Fruit fly (Drosophila melanogaster) whole organism, wandering third instar larva: Measurements from ENCODE around the gene AGO2.

Experiments used
- Abd-B ChIP-seq: fragments of >200 bp; optimal IDR thresholded peaks from 2 replicates; lab custom pipeline; 2017; ENCODE audit warnings: missing biosample characterization, missing genetic modification characterization
- CG9705 ChIP-seq: fragments of 200-800 bp; sonication (Bioruptor generic); optimal IDR thresholded peaks from 2 replicates; lab custom pipeline; 2018; ENCODE audit warnings: missing biosample characterization, mild to moderate bottlenecking, missing genetic modification characterization
- Hnf4 ChIP-seq: fragments of 200-800 bp; sonication (Bioruptor generic); optimal IDR thresholded peaks from 2 replicates; lab custom pipeline; 2016; ENCODE audit warnings: missing biosample characterization, mild to moderate bottlenecking, missing genetic modification characterization
- Sp1 ChIP-seq: fragments of 200-800 bp; sonication (Bioruptor generic); optimal IDR thresholded peaks from 3 replicates; lab custom pipeline; 2019; ENCODE audit warnings: missing biosample characterization, mild to moderate bottlenecking, missing genetic modification characterization, moderate library complexity
- dsf ChIP-seq: sonication (Bioruptor generic); optimal IDR thresholded peaks from 2 replicates; lab custom pipeline; 2016; ENCODE audit warnings: missing biosample characterization, missing genetic modification characterization, borderline replicate concordance
- h ChIP-seq: fragments of 200-800 bp; sonication (Bioruptor generic); optimal IDR thresholded peaks from 3 replicates; lab custom pipeline; 2016; ENCODE audit warnings: missing biosample characterization, mild to moderate bottlenecking, missing genetic modification characterization
- jim ChIP-seq: fragments of 175-275, 200-325 bp; sonication (Bioruptor generic); optimal IDR thresholded peaks from 2 replicates; lab custom pipeline; 2016; ENCODE audit warnings: missing biosample characterization, mild to moderate bottlenecking, missing genetic modification characterization
- lola ChIP-seq: fragments of >200 bp; optimal IDR thresholded peaks from 2 replicates; lab custom pipeline; 2017; ENCODE audit warnings: missing biosample characterization, missing genetic modification characterization
- pan ChIP-seq: fragments of >200 bp; optimal IDR thresholded peaks from 2 replicates; lab custom pipeline; 2017
- psq ChIP-seq: fragments of 200-800 bp; sonication (Bioruptor generic); optimal IDR thresholded peaks from 3 replicates; lab custom pipeline; 2017; ENCODE audit warnings: missing biosample characterization, mild to moderate bottlenecking, missing genetic modification characterization, moderate library complexity

dm6 chr3L:15530638-15531225 is 23.2 kb upstream of the AGO2 start:
- no peak for TF ChIP-seq Abd-B (GFP tag; lab: Kevin White, UChicago)
- peak; percentile 54 for TF ChIP-seq h (GFP tag; lab: Kevin White, UChicago)
- TF ChIP-seq jim: no peak
- no peak for TF ChIP-seq psq (GFP tag; lab: Kevin White, UChicago)
- no peak for TF ChIP-seq pan (lab: Kevin White, UChicago)
- TF ChIP-seq dsf: no peak
- no peak for TF ChIP-seq CG9705 (GFP tag; lab: Kevin White, UChicago)
- TF ChIP-seq Hnf4: peak; percentile 25
- no peak for TF ChIP-seq lola
- peak; percentile 50 for TF ChIP-seq Sp1 (GFP tag; lab: Kevin White, UChicago)
